Worm (Caenorhabditis elegans) whole organism, early embryonic: ENCODE data around the gene F52F10.2.

Source experiments
- B0310.2 ChIP-seq: sonication (generic microtip); optimal IDR thresholded peaks from 2 replicates; lab custom pipeline; 2016; ENCODE audit warnings: mild to moderate bottlenecking, missing genetic modification characterization, missing compliant biosample characterization
- ama-1 ChIP-seq: fragments of 150-350 bp; optimal IDR thresholded peaks from 2 replicates; lab custom pipeline; 2014
- ceh-13 ChIP-seq: fragments of 200-800 bp; sonication (Bioruptor generic); optimal IDR thresholded peaks from 2 replicates; lab custom pipeline; 2018; ENCODE audit warnings: mild to moderate bottlenecking, missing genetic modification characterization, missing compliant biosample characterization
- ceh-36 ChIP-seq: sonication (generic microtip); optimal IDR thresholded peaks from 2 replicates; lab custom pipeline; 2016; ENCODE audit warnings: missing genetic modification characterization, inconsistent platforms, missing compliant biosample characterization
- flt-1 ChIP-seq: fragments of 200-800 bp; sonication (Bioruptor generic); IDR thresholded peaks from 2 replicates; pipeline ENCODE4 v1.3.6; 2022; ENCODE audit warnings: missing genetic modification characterization, missing compliant biosample characterization
- hmbx-1 ChIP-seq: sonication (generic microtip); optimal IDR thresholded peaks from 2 replicates; lab custom pipeline; 2016; ENCODE audit warnings: mild to moderate bottlenecking, missing genetic modification characterization, missing compliant biosample characterization
- hnd-1 ChIP-seq: sonication (generic microtip); optimal IDR thresholded peaks from 2 replicates; lab custom pipeline; 2016; ENCODE audit warnings: missing genetic modification characterization, missing compliant biosample characterization
- pes-1 ChIP-seq: fragments of 200-800 bp; sonication (Bioruptor generic); IDR thresholded peaks from 2 replicates; pipeline ENCODE4 v1.3.6; 2022; ENCODE audit warnings: missing genetic modification reagents, missing genetic modification characterization, missing compliant biosample characterization
- scrt-1 ChIP-seq: fragments of 200-800 bp; sonication (Bioruptor generic); IDR thresholded peaks from 2 replicates; pipeline ENCODE4 v1.3.6; 2022; ENCODE audit warnings: missing genetic modification characterization, missing compliant biosample characterization
- tbx-11 ChIP-seq: fragments of 200-800 bp; sonication (Bioruptor generic); IDR thresholded peaks from 2 replicates; pipeline ENCODE4 v1.3.6; 2022; ENCODE audit warnings: missing genetic modification characterization, missing compliant biosample characterization
- tbx-37 ChIP-seq: fragments of 200-800 bp; sonication (Bioruptor generic); conservative IDR thresholded peaks from 2 replicates; pipeline ENCODE4 v1.3.6; 2022; ENCODE audit warnings: missing genetic modification reagents, missing genetic modification characterization, missing compliant biosample characterization
- tra-4 ChIP-seq: sonication (generic microtip); optimal IDR thresholded peaks from 2 replicates; lab custom pipeline; 2017; ENCODE audit warnings: missing genetic modification characterization, missing compliant biosample characterization

DNA sequence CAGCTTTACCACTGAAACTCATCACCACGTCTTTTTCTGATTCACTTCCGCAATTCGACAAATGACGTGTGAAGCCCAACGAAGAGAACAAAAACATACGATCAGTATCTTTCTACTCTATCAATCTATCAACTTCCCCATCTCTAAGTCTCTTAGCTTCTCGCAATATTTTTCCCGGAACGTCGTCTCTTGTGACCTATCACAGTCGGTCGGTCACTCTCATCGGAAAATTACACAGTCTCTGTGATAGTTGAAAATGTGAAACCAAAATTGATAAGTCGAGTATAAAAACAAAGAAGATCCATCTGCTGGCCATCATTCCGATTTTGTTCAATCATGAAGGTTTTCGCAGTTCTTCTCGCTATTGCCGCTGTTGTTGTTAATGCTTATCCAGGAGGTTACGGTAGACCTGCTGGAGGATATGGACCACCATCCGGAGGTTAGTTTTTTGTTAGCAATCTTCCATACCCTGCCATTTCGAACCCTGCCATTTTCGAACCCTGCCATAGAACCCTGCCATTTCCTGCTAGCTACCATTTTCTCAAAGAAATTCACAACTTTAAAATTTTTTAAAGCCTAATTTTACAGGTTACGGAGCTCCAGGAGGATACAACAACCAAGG is 46.0 kb downstream of the F52F10.2 start, which contains the start of gene F16B4.4:
- TF ChIP-seq flt-1 (GFP tag; lab: Robert Waterston, UW), result no peak
- no peak for TF ChIP-seq B0310.2
- no peak for TF ChIP-seq hnd-1
- no peak for TF ChIP-seq tbx-37 (GFP tag; lab: Robert Waterston, UW)
- TF ChIP-seq tbx-11, result no peak
- TF ChIP-seq ama-1 (lab: Kevin White, UChicago), result no peak
- no peak for TF ChIP-seq tra-4 (tag; lab: Kevin White, UChicago)
- TF ChIP-seq hmbx-1, result no peak
- no peak for TF ChIP-seq scrt-1
- no peak for TF ChIP-seq ceh-13 (GFP tag; lab: Kevin White, UChicago)
- TF ChIP-seq ceh-36 (tag; lab: Kevin White, UChicago), result no peak
- no peak for TF ChIP-seq pes-1 (GFP tag; lab: Robert Waterston, UW)
